Fruit fly (Drosophila melanogaster) whole organism, embryonic: ENCODE data around the gene CG32708.
A peak's percentile ranks its signal among the peaks of the same experiment; 100 is the strongest.

ENCODE experiments used
- B-H1 ChIP-seq: fragments of 200-800 bp; sonication (Bioruptor generic); IDR thresholded peaks from 3 replicates; pipeline ENCODE4 v1.3.6; 2022; ENCODE audit warnings: missing biosample characterization, missing genetic modification characterization
- B-H2 ChIP-seq: fragments of 200-800 bp; sonication (Bioruptor generic); optimal IDR thresholded peaks from 2 replicates; lab custom pipeline; 2018; ENCODE audit warnings: missing biosample characterization, mild to moderate bottlenecking, missing genetic modification characterization
- CG10321 ChIP-seq: fragments of 200-800 bp; sonication (Bioruptor generic); IDR thresholded peaks from 2 replicates; pipeline ENCODE4 v1.3.6; 2022; ENCODE audit warnings: missing biosample characterization, missing genetic modification characterization
- CG10979 ChIP-seq: fragments of 200-800 bp; sonication (Bioruptor generic); optimal IDR thresholded peaks from 2 replicates; lab custom pipeline; 2018; ENCODE audit warnings: missing biosample characterization, mild to moderate bottlenecking, missing genetic modification characterization, moderate library complexity
- CG11504 ChIP-seq: fragments of 200-800 bp; sonication (Bioruptor generic); optimal IDR thresholded peaks from 3 replicates; lab custom pipeline; 2019; ENCODE audit warnings: missing biosample characterization, mild to moderate bottlenecking, missing genetic modification characterization, moderate library complexity
- CG12391 ChIP-seq: fragments of 200-800 bp; sonication (Bioruptor generic); optimal IDR thresholded peaks from 3 replicates; lab custom pipeline; 2018; ENCODE audit warnings: missing biosample characterization, mild to moderate bottlenecking, missing genetic modification characterization, moderate library complexity
- CG13624 ChIP-seq: fragments of 200-800 bp; sonication (Bioruptor generic); optimal IDR thresholded peaks from 2 replicates; lab custom pipeline; 2016; ENCODE audit warnings: missing biosample characterization, missing genetic modification characterization
- CG14441 ChIP-seq: fragments of 200-800 bp; sonication (Bioruptor generic); IDR thresholded peaks from 2 replicates; pipeline ENCODE4 v1.3.6; 2022; ENCODE audit warnings: missing biosample characterization, missing genetic modification characterization
- CG15269 ChIP-seq: fragments of 200-800 bp; sonication (Bioruptor generic); optimal IDR thresholded peaks from 2 replicates; lab custom pipeline; 2018; ENCODE audit warnings: missing biosample characterization, mild to moderate bottlenecking, missing genetic modification characterization, moderate library complexity
- CG16815 ChIP-seq: fragments of 200-800 bp; sonication (Bioruptor generic); optimal IDR thresholded peaks from 3 replicates; lab custom pipeline; 2017; ENCODE audit warnings: missing biosample characterization, mild to moderate bottlenecking, missing genetic modification characterization
- CG17361 ChIP-seq: fragments of 200-800 bp; sonication (Bioruptor generic); IDR thresholded peaks from 3 replicates; pipeline ENCODE4 v1.3.6; 2022; ENCODE audit warnings: missing biosample characterization, missing genetic modification characterization
- CG2120 ChIP-seq: fragments of 200-800 bp; sonication (Bioruptor generic); optimal IDR thresholded peaks from 3 replicates; lab custom pipeline; 2016; ENCODE audit warnings: missing biosample characterization, missing genetic modification characterization
- CG2678 ChIP-seq: fragments of 200-800 bp; sonication (Bioruptor generic); optimal IDR thresholded peaks from 3 replicates; lab custom pipeline; 2019; ENCODE audit warnings: missing biosample characterization, mild to moderate bottlenecking, missing genetic modification characterization, moderate library complexity
- CG30403 ChIP-seq: fragments of 200-800 bp; sonication (Bioruptor generic); optimal IDR thresholded peaks from 3 replicates; lab custom pipeline; 2016; ENCODE audit warnings: missing biosample characterization, missing genetic modification characterization
- CG31441 ChIP-seq: fragments of 200-800 bp; sonication (Bioruptor generic); IDR thresholded peaks from 2 replicates; pipeline ENCODE4 v1.3.6; 2022; ENCODE audit warnings: missing biosample characterization, missing genetic modification characterization
- CG33557 ChIP-seq: fragments of 200-800 bp; sonication (Bioruptor generic); optimal IDR thresholded peaks from 2 replicates; lab custom pipeline; 2019; ENCODE audit warnings: missing biosample characterization, mild to moderate bottlenecking, missing genetic modification characterization, moderate library complexity
- CG6654 ChIP-seq: fragments of 200-800 bp; sonication (Bioruptor generic); optimal IDR thresholded peaks from 2 replicates; lab custom pipeline; 2017; ENCODE audit warnings: missing biosample characterization, mild to moderate bottlenecking, missing genetic modification characterization
- CG7372 ChIP-seq: fragments of 200-800 bp; sonication (Bioruptor generic); IDR thresholded peaks from 2 replicates; pipeline ENCODE4 v1.3.6; 2022; ENCODE audit warnings: missing biosample characterization, missing genetic modification characterization
- CG7556 ChIP-seq: fragments of 200-800 bp; sonication (Bioruptor generic); optimal IDR thresholded peaks from 2 replicates; lab custom pipeline; 2017; ENCODE audit warnings: missing biosample characterization, mild to moderate bottlenecking, missing genetic modification characterization
- CG7963 ChIP-seq: fragments of 200-800 bp; sonication (Bioruptor generic); IDR thresholded peaks from 3 replicates; pipeline ENCODE4 v1.3.6; 2022; ENCODE audit warnings: missing biosample characterization, missing genetic modification characterization; ENCODE audit not compliant: partially characterized antibody
- CoRest ChIP-seq: fragments of 200-800 bp; sonication (Bioruptor generic); optimal IDR thresholded peaks from 3 replicates; lab custom pipeline; 2018; ENCODE audit warnings: missing biosample characterization, mild to moderate bottlenecking, missing genetic modification characterization, moderate library complexity
- D ChIP-seq, 2 experiments: fragments of 200-800 bp in 1 of 2; fragments of >200 bp in 1 of 2; sonication (Bioruptor generic) in 1 of 2; optimal IDR thresholded peaks; 2 replicates in 1 of 2; 3 replicates in 1 of 2; lab custom pipeline; 2017; ENCODE audit warnings: mild to moderate bottlenecking in 1 of 2, missing biosample characterization in 1 of 2, missing genetic modification characterization in 1 of 2, missing genetic modification reagents in 1 of 2
- Dbx ChIP-seq: fragments of 200-800 bp; sonication (Bioruptor generic); IDR thresholded peaks from 3 replicates; pipeline ENCODE4 v1.3.6; 2022; ENCODE audit warnings: missing biosample characterization, missing genetic modification characterization
- Deaf1 ChIP-seq: fragments of 200-800 bp; optimal IDR thresholded peaks from 3 replicates; lab custom pipeline; 2019; ENCODE audit warnings: missing biosample characterization, mild to moderate bottlenecking, missing genetic modification characterization, moderate library complexity
- Drgx ChIP-seq: fragments of 200-800 bp; sonication (Bioruptor generic); IDR thresholded peaks from 2 replicates; pipeline ENCODE4 v1.3.6; 2022; ENCODE audit warnings: missing biosample characterization, missing genetic modification characterization
- H2.0 ChIP-seq: fragments of 200-800 bp; sonication (Bioruptor generic); IDR thresholded peaks from 2 replicates; pipeline ENCODE4 v1.3.6; 2022; ENCODE audit warnings: missing biosample characterization, missing genetic modification characterization
- Hr51 ChIP-seq, 2 experiments: fragments of 200-800 bp; sonication (Bioruptor generic); optimal IDR thresholded peaks; 2 replicates in 1 of 2; 3 replicates in 1 of 2; lab custom pipeline; 2016 to 2018; ENCODE audit warnings: missing biosample characterization in 2 of 2, missing genetic modification characterization in 2 of 2, mild to moderate bottlenecking in 1 of 2, moderate library complexity in 1 of 2
- Hsf ChIP-seq: fragments of 200-800 bp; sonication (Bioruptor generic); optimal IDR thresholded peaks from 3 replicates; lab custom pipeline; 2016; ENCODE audit warnings: missing biosample characterization, missing genetic modification characterization
- Oli ChIP-seq: fragments of 200-800 bp; sonication (Bioruptor generic); optimal IDR thresholded peaks from 2 replicates; lab custom pipeline; 2018; ENCODE audit warnings: missing biosample characterization, mild to moderate bottlenecking, missing genetic modification characterization, moderate library complexity
- Ptx1 ChIP-seq: fragments of 200-800 bp; sonication (Bioruptor generic); IDR thresholded peaks from 2 replicates; pipeline ENCODE4 v1.3.6; 2022; ENCODE audit warnings: missing biosample characterization, missing genetic modification characterization
- Sox102F ChIP-seq: fragments of 200-800 bp; sonication (Bioruptor generic); optimal IDR thresholded peaks from 2 replicates; lab custom pipeline; 2018; ENCODE audit warnings: missing biosample characterization, mild to moderate bottlenecking, missing genetic modification characterization, moderate library complexity
- Spps ChIP-seq: fragments of 200-800 bp; sonication (Bioruptor generic); optimal IDR thresholded peaks from 2 replicates; lab custom pipeline; 2018; ENCODE audit warnings: missing biosample characterization, mild to moderate bottlenecking, missing genetic modification characterization
- Xbp1 ChIP-seq: fragments of 200-800 bp; sonication (Bioruptor generic); optimal IDR thresholded peaks from 3 replicates; lab custom pipeline; 2016; ENCODE audit warnings: missing biosample characterization, mild to moderate bottlenecking, missing genetic modification characterization
- Xrp1 ChIP-seq: fragments of 200-800 bp; sonication (Bioruptor generic); IDR thresholded peaks from 2 replicates; pipeline ENCODE4 v1.3.6; 2022; ENCODE audit warnings: missing biosample characterization, missing genetic modification characterization
- aop ChIP-seq: fragments of 200-800 bp; sonication (Bioruptor generic); IDR thresholded peaks from 2 replicates; pipeline ENCODE4 v1.3.6; 2022; ENCODE audit warnings: missing biosample characterization, missing genetic modification characterization
- chinmo ChIP-seq: fragments of 200-800 bp; sonication (Bioruptor generic); IDR thresholded peaks from 4 replicates; pipeline ENCODE4 v1.3.6; 2022; ENCODE audit warnings: missing biosample characterization, missing genetic modification characterization; ENCODE audit not compliant: partially characterized antibody
- dmrt99B ChIP-seq: fragments of 200-800 bp; sonication (Bioruptor generic); optimal IDR thresholded peaks from 2 replicates; lab custom pipeline; 2018; ENCODE audit warnings: missing biosample characterization, mild to moderate bottlenecking, missing genetic modification characterization, moderate library complexity
- dpn ChIP-seq, 2 experiments: fragments of 200-800 bp; sonication (Bioruptor generic); optimal IDR thresholded peaks; 3 replicates each; lab custom pipeline; 2016; ENCODE audit warnings: missing biosample characterization in 2 of 2, missing genetic modification characterization in 2 of 2
- hkb ChIP-seq, 2 experiments: fragments of 200-800 bp in 1 of 2; fragments of >200 bp in 1 of 2; sonication (Bioruptor generic) in 1 of 2; IDR thresholded peaks in 1 of 2; optimal IDR thresholded peaks in 1 of 2; 2 replicates each; pipeline versions ENCODE4 v1.3.6 to Lab custom; 2017 to 2022; ENCODE audit warnings: missing biosample characterization in 1 of 2, missing genetic modification characterization in 1 of 2
- nom ChIP-seq: fragments of 200-800 bp; sonication (Bioruptor generic); optimal IDR thresholded peaks from 2 replicates; lab custom pipeline; 2017; ENCODE audit warnings: missing biosample characterization, missing genetic modification characterization, mild to moderate bottlenecking, moderate library complexity, missing genetic modification reagents
- odd ChIP-seq: fragments of 200-800 bp; sonication (Bioruptor generic); optimal IDR thresholded peaks from 2 replicates; lab custom pipeline; 2017; ENCODE audit warnings: missing biosample characterization, mild to moderate bottlenecking, missing genetic modification characterization
- phol ChIP-seq: fragments of 200-800 bp; sonication (Bioruptor generic); optimal IDR thresholded peaks from 3 replicates; lab custom pipeline; 2018; ENCODE audit warnings: missing biosample characterization, mild to moderate bottlenecking, missing genetic modification characterization, moderate library complexity
- pita ChIP-seq: fragments of 200-800 bp; sonication (Bioruptor generic); optimal IDR thresholded peaks from 2 replicates; lab custom pipeline; 2017; ENCODE audit warnings: missing biosample characterization, mild to moderate bottlenecking, missing genetic modification characterization
- row ChIP-seq: fragments of 200-800 bp; sonication (Bioruptor generic); IDR thresholded peaks from 3 replicates; pipeline ENCODE4 v1.3.6; 2022; ENCODE audit warnings: missing biosample characterization, missing genetic modification characterization
- sisA ChIP-seq: fragments of 200-800 bp; sonication (Bioruptor generic); IDR thresholded peaks from 2 replicates; pipeline ENCODE4 v1.3.6; 2022; ENCODE audit warnings: missing biosample characterization, missing genetic modification characterization
- sqz ChIP-seq: fragments of 200-800 bp; sonication (Bioruptor generic); optimal IDR thresholded peaks from 3 replicates; lab custom pipeline; 2018; ENCODE audit warnings: missing biosample characterization, mild to moderate bottlenecking, missing genetic modification characterization
- sug ChIP-seq: fragments of 200-800 bp; optimal IDR thresholded peaks from 2 replicates; lab custom pipeline; 2019; ENCODE audit warnings: missing biosample characterization, mild to moderate bottlenecking, missing genetic modification characterization, moderate library complexity

Gene CG32708

dm6 chrX:9075641-9076324 is 9.9 kb upstream of the CG32708 start:
- TF ChIP-seq Spps (tag; lab: Kevin White, UChicago), result no peak
- TF ChIP-seq row (GFP tag; lab: Robert Waterston, UW), result 0 out of 3 replicates have a peak, but pooled peaks have one; percentile 23
- peak; percentile 16 for TF ChIP-seq Oli (tag; lab: Kevin White, UChicago)
- no peak for TF ChIP-seq CG6654 (GFP tag; lab: Kevin White, UChicago)
- TF ChIP-seq sug (tag; lab: Kevin White, UChicago), result no peak
- TF ChIP-seq CG2678 (tag; lab: Kevin White, UChicago), result peak; percentile 35
- no peak for TF ChIP-seq CG7963 (GFP tag; lab: Robert Waterston, UW)
- TF ChIP-seq Drgx (GFP tag; lab: Robert Waterston, UW), result peak; percentile 41; the same call in 1 of the 2 replicates
- TF ChIP-seq nom (GFP tag; lab: Kevin White, UChicago), result peak; percentile 62
- TF ChIP-seq CoRest, result peak; percentile 15
- no peak for TF ChIP-seq CG10321 (GFP tag; lab: Robert Waterston, UW)
- TF ChIP-seq CG30403 (GFP tag; lab: Kevin White, UChicago), result peak; percentile 32
- TF ChIP-seq CG17361 (GFP tag; lab: Robert Waterston, UW), result peak; percentile 50; the same call in 1 of the 3 replicates
- peak; percentile 33 for TF ChIP-seq Sox102F
- peak; percentile 51; the same call in 1 of the 4 replicates for TF ChIP-seq chinmo
- no peak for TF ChIP-seq CG13624 (GFP tag; lab: Kevin White, UChicago)
- TF ChIP-seq Hsf (GFP tag; lab: Kevin White, UChicago), result no peak
- TF ChIP-seq B-H1 (GFP tag; lab: Robert Waterston, UW), result no peak
- no peak for TF ChIP-seq CG16815 (GFP tag; lab: Kevin White, UChicago)
- peak; percentile 52 for TF ChIP-seq CG11504 (tag; lab: Kevin White, UChicago)
- TF ChIP-seq Deaf1 (tag; lab: Kevin White, UChicago), result no peak
- peak; percentile 61 for TF ChIP-seq dmrt99B (tag; lab: Kevin White, UChicago)
- peak; percentile 22 for TF ChIP-seq sqz
- TF ChIP-seq Ptx1, result 0 out of 2 replicates have a peak, but pooled peaks have one; percentile 11
- TF ChIP-seq CG33557 (GFP tag; lab: Kevin White, UChicago), result no peak
- TF ChIP-seq Dbx (GFP tag; lab: Robert Waterston, UW), result no peak
- 0 out of 2 replicates have a peak, but pooled peaks have one; percentile 10 for TF ChIP-seq sisA (GFP tag; lab: Robert Waterston, UW)
- TF ChIP-seq CG31441 (GFP tag; lab: Robert Waterston, UW), result peak; percentile 41; the same call in 1 of the 2 replicates
- no peak for TF ChIP-seq B-H2
- TF ChIP-seq Hr51 (GFP tag; optimal IDR thresholded peaks at IDR 0.05; lab: Kevin White, UChicago), result peak in 1 of 2 experiments; percentile 29
- TF ChIP-seq Xbp1 (GFP tag; lab: Kevin White, UChicago), result peak; percentile 12
- no peak for TF ChIP-seq hkb (optimal IDR thresholded peaks at IDR 0.05; lab: Kevin White, UChicago)
- peak; percentile 36; the same call in 1 of the 2 replicates for TF ChIP-seq hkb (GFP tag; IDR thresholded peaks at IDR 0.05; lab: Robert Waterston, UW)
- TF ChIP-seq CG14441 (GFP tag; lab: Robert Waterston, UW), result no peak
- TF ChIP-seq CG2120 (GFP tag; lab: Kevin White, UChicago), result no peak
- no peak for TF ChIP-seq D (optimal IDR thresholded peaks at IDR 0.05; lab: Kevin White, UChicago)
- peak; percentile 22 for TF ChIP-seq D (GFP tag; optimal IDR thresholded peaks at IDR 0.05; lab: Kevin White, UChicago)
- TF ChIP-seq phol, result peak; percentile 36
- peak; percentile 2 for TF ChIP-seq odd (GFP tag; lab: Kevin White, UChicago)
- no peak for TF ChIP-seq aop
- peak; percentile 33; the same call in 1 of the 2 replicates for TF ChIP-seq CG7372
- TF ChIP-seq Xrp1 (GFP tag; lab: Robert Waterston, UW), result 0 out of 2 replicates have a peak, but pooled peaks have one; percentile 5
- 0 out of 2 replicates have a peak, but pooled peaks have one; percentile 11 for TF ChIP-seq H2.0
- peak; percentile 11 for TF ChIP-seq CG12391 (tag; lab: Kevin White, UChicago)
- TF ChIP-seq CG7556, result peak; percentile 18
- TF ChIP-seq CG10979 (tag; lab: Kevin White, UChicago), result peak; percentile 8
- TF ChIP-seq pita (GFP tag; lab: Kevin White, UChicago), result no peak
- no peak for TF ChIP-seq dpn (GFP tag; optimal IDR thresholded peaks at IDR 0.05; lab: Kevin White, UChicago)
- peak; percentile 5 for TF ChIP-seq CG15269 (tag; lab: Kevin White, UChicago)
